Worm (Caenorhabditis elegans) whole organism, midembryonic: ENCODE data around the gene cyld-1.

Experiments used
- T22C8.4 ChIP-seq: fragments of 200-800 bp; sonication (Bioruptor generic); IDR thresholded peaks from 2 replicates; pipeline ENCODE4 v1.3.6; 2022; ENCODE audit warnings: missing genetic modification characterization, missing compliant biosample characterization
- cog-1 ChIP-seq: sonication (generic microtip); optimal IDR thresholded peaks from 2 replicates; lab custom pipeline; 2016; ENCODE audit warnings: missing genetic modification characterization, missing compliant biosample characterization
- flt-1 ChIP-seq: fragments of 200-800 bp; sonication (Bioruptor generic); IDR thresholded peaks from 2 replicates; pipeline ENCODE4 v1.3.6; 2022; ENCODE audit warnings: missing genetic modification characterization, missing compliant biosample characterization
- tab-1 ChIP-seq: fragments of 200-800 bp; sonication (Bioruptor generic); IDR thresholded peaks from 2 replicates; pipeline ENCODE4 v1.3.6; 2022; ENCODE audit warnings: missing genetic modification characterization, missing compliant biosample characterization

ce11 chrIII:9861470-9862342, 48.8 kb downstream of the cyld-1 start:
- peak; percentile 64 for TF ChIP-seq cog-1 (tag; lab: Kevin White, UChicago)
- peak; percentile 90 for TF ChIP-seq T22C8.4
- peak; percentile 95 for TF ChIP-seq flt-1 (GFP tag; lab: Robert Waterston, UW)
- TF ChIP-seq tab-1, result peak; percentile 96
